Fruit fly (Drosophila melanogaster) whole organism, pupa: ENCODE data around the gene alpha-Spec.
A peak's percentile ranks its signal among the peaks of the same experiment; 100 is the strongest.

Source experiments
- CG13204 ChIP-seq: fragments of 200-800 bp; sonication (Bioruptor generic); optimal IDR thresholded peaks from 2 replicates; lab custom pipeline; 2018; ENCODE audit warnings: missing biosample characterization, mild to moderate bottlenecking, missing genetic modification characterization, moderate library complexity
- CG34367 ChIP-seq: fragments of 200-800 bp; sonication (Bioruptor generic); optimal IDR thresholded peaks from 2 replicates; lab custom pipeline; 2018; ENCODE audit warnings: missing biosample characterization, mild to moderate bottlenecking, missing genetic modification characterization
- EcR ChIP-seq: fragments of 200-800 bp; sonication (Bioruptor generic); optimal IDR thresholded peaks from 3 replicates; lab custom pipeline; 2019; ENCODE audit warnings: missing biosample characterization, missing genetic modification characterization, mild to moderate bottlenecking, moderate library complexity, missing genetic modification reagents

- TF ChIP-seq CG34367 = no peak
- no peak for TF ChIP-seq CG13204 (GFP tag; lab: Kevin White, UChicago)
- peak; percentile 3 for TF ChIP-seq EcR
Observed at dm6 chr3L:1738375-1739328, 56.5 kb downstream of the alpha-Spec start, which contains the start of gene Gk2.
